Fruit fly (Drosophila melanogaster) whole organism, prepupa: Measurements from ENCODE around the gene Acp76A.

Source experiments
- CG15336 ChIP-seq: fragments of 200-800 bp; sonication (Bioruptor generic); IDR thresholded peaks from 2 replicates; pipeline ENCODE4 v1.3.6; 2022; ENCODE audit warnings: missing biosample characterization, missing genetic modification characterization
- CG6163 ChIP-seq: fragments of 200-800 bp; sonication (Bioruptor generic); IDR thresholded peaks from 3 replicates; pipeline ENCODE4 v1.3.6; 2022; ENCODE audit warnings: missing biosample characterization, missing genetic modification characterization
- CG6854 ChIP-seq: fragments of 200-800 bp; sonication (Bioruptor generic); optimal IDR thresholded peaks from 2 replicates; lab custom pipeline; 2017; ENCODE audit warnings: missing biosample characterization, mild to moderate bottlenecking, missing genetic modification characterization
- Hr39 ChIP-seq: fragments of 200-800 bp; sonication (Bioruptor generic); optimal IDR thresholded peaks from 2 replicates; lab custom pipeline; 2016; ENCODE audit warnings: missing biosample characterization, missing genetic modification characterization
- OdsH ChIP-seq: fragments of 200-800 bp; sonication (Bioruptor generic); optimal IDR thresholded peaks from 3 replicates; lab custom pipeline; 2016; ENCODE audit warnings: missing biosample characterization, missing genetic modification characterization
- Smox ChIP-seq: fragments of 200-800 bp; sonication (Bioruptor generic); optimal IDR thresholded peaks from 3 replicates; lab custom pipeline; 2016; ENCODE audit warnings: missing biosample characterization, missing genetic modification characterization
- Sox102F ChIP-seq: fragments of 200-800 bp; sonication (Bioruptor generic); optimal IDR thresholded peaks from 2 replicates; lab custom pipeline; 2016; ENCODE audit warnings: missing biosample characterization, mild to moderate bottlenecking, missing genetic modification characterization
- achi ChIP-seq: fragments of 200-800 bp; sonication (Bioruptor generic); optimal IDR thresholded peaks from 3 replicates; lab custom pipeline; 2016; ENCODE audit warnings: missing biosample characterization, missing genetic modification characterization
- spab ChIP-seq: fragments of 200-800 bp; sonication (Bioruptor generic); optimal IDR thresholded peaks from 2 replicates; lab custom pipeline; 2017; ENCODE audit warnings: missing biosample characterization, mild to moderate bottlenecking, missing genetic modification characterization, missing genetic modification reagents

- TF ChIP-seq spab (no peak), CG15336 (GFP tag; lab: Robert Waterston, UW) (no peak), CG6854 (GFP tag; lab: Kevin White, UChicago) (no peak), achi (GFP tag; lab: Kevin White, UChicago) (no peak), Sox102F (no peak), Hr39 (GFP tag; lab: Kevin White, UChicago) (no peak), CG6163 (GFP tag; lab: Robert Waterston, UW) (0 out of 3 replicates have a peak, but pooled peaks have one; percentile 18), Smox (GFP tag; lab: Kevin White, UChicago) (no peak), OdsH (GFP tag; lab: Kevin White, UChicago) (no peak)
Observed at dm6 chr3L:19049669-19050510, 1.9 kb downstream of the Acp76A start.
